Fruit fly (Drosophila melanogaster): Measurements from ENCODE around the gene betaTub97EF.

The betaTub97EF gene

dm6 chr3R:27948421-27948906 lies 39.7 kb downstream of the betaTub97EF start, which contains the start of gene Gp93 (continued):
- TF ChIP-seq az2 (GFP tag; optimal IDR thresholded peaks at IDR 0.05) (peak; percentile 66), Trl (optimal IDR thresholded peaks at IDR 0.05) (no peak), Trl (GFP tag; optimal IDR thresholded peaks at IDR 0.05) (no peak), CG4282 (GFP tag; optimal IDR thresholded peaks at IDR 0.05) (no peak), Jarid2 (GFP tag; optimal IDR thresholded peaks at IDR 0.05) (peak; percentile 72), danr (GFP tag; IDR thresholded peaks at IDR 0.05) (peak; percentile 48; the same call in 1 of the 2 replicates), CG2712 (tag; optimal IDR thresholded peaks at IDR 0.05) (peak; percentile 74), jumu (GFP tag; optimal IDR thresholded peaks at IDR 0.05) (no peak), CG8388 (GFP tag; optimal IDR thresholded peaks at IDR 0.05) (peak; percentile 31), slbo (GFP tag; IDR thresholded peaks at IDR 0.05) (peak; percentile 86), dan (GFP tag; IDR thresholded peaks at IDR 0.05) (no peak), peb (GFP tag; IDR thresholded peaks at IDR 0.05) (no peak), ac (GFP tag; optimal IDR thresholded peaks at IDR 0.05) (no peak), crp (GFP tag; optimal IDR thresholded peaks at IDR 0.05) (no peak), Hey (tag; optimal IDR thresholded peaks at IDR 0.05) (no peak), CG14014 (GFP tag; IDR thresholded peaks at IDR 0.05) (peak; percentile 69), CG15269 (tag; optimal IDR thresholded peaks at IDR 0.05) (no peak), CG3065 (GFP tag; optimal IDR thresholded peaks at IDR 0.05) (no peak), Fer3 (tag; optimal IDR thresholded peaks at IDR 0.05) (peak; percentile 58), Vsx1 (GFP tag; optimal IDR thresholded peaks at IDR 0.05) (no peak), CG15479 (GFP tag; optimal IDR thresholded peaks at IDR 0.05) (no peak), cg (GFP tag; optimal IDR thresholded peaks at IDR 0.05) (no peak), CG15011 (GFP tag; optimal IDR thresholded peaks at IDR 0.05) (no peak), CG31224 (GFP tag; IDR thresholded peaks at IDR 0.05) (peak; percentile 47; the same call in 1 of the 2 replicates), jigr1 (GFP tag; IDR thresholded peaks at IDR 0.05) (no peak), CG32767 (GFP tag; IDR thresholded peaks at IDR 0.05) (no peak; the same call in 1 of the 2 replicates), luna (GFP tag; optimal IDR thresholded peaks at IDR 0.05) (no peak), Scr (GFP tag; IDR thresholded peaks at IDR 0.05; ENCODE audit: partially characterized antibody) (peak; percentile 30; the same call in 1 of the 2 replicates), CG3281 (GFP tag; optimal IDR thresholded peaks at IDR 0.05) (peak; percentile 48), Hr39 (optimal IDR thresholded peaks at IDR 0.05) (no peak), lola (GFP tag; optimal IDR thresholded peaks at IDR 0.05) (peak in 1 of 3 experiments; percentile 62), CG6272 (GFP tag; IDR thresholded peaks at IDR 0.05) (peak; percentile 40; the same call in 1 of the 2 replicates), CG11456 (GFP tag; IDR thresholded peaks at IDR 0.05) (0 out of 3 replicates have a peak, but pooled peaks have one; percentile 43), CG12391 (tag; optimal IDR thresholded peaks at IDR 0.05) (peak; percentile 71), shn (GFP tag; optimal IDR thresholded peaks at IDR 0.05) (no peak), nerfin-1 (tag; optimal IDR thresholded peaks at IDR 0.05) (no peak), cato (GFP tag; optimal IDR thresholded peaks at IDR 0.05; ENCODE audit: borderline replicate concordance) (peak; percentile 3), CG11247 (GFP tag; IDR thresholded peaks at IDR 0.05) (peak; percentile 64), chinmo (GFP tag; IDR thresholded peaks at IDR 0.05; ENCODE audit: partially characterized antibody) (peak; percentile 60; the same call in 1 of the 4 replicates), CG18764 (GFP tag; optimal IDR thresholded peaks at IDR 0.05) (no peak), zf30C (GFP tag; optimal IDR thresholded peaks at IDR 0.05) (no peak), run (tag; optimal IDR thresholded peaks at IDR 0.05) (no peak), Eip74EF (GFP tag; optimal IDR thresholded peaks at IDR 0.05) (no peak), CG3838 (GFP tag; optimal IDR thresholded peaks at IDR 0.05) (no peak), D19A (tag; optimal IDR thresholded peaks at IDR 0.05) (no peak), sens-2 (GFP tag; IDR thresholded peaks at IDR 0.05) (no peak; the same call in 1 of the 2 replicates), fru (optimal IDR thresholded peaks at IDR 0.05) (no peak), mld (GFP tag; IDR thresholded peaks at IDR 0.05; ENCODE audit: partially characterized antibody) (no peak), lilli (GFP tag; optimal IDR thresholded peaks at IDR 0.05) (peak; percentile 66), CG4328 (GFP tag; optimal IDR thresholded peaks at IDR 0.05) (peak; percentile 45), crc (GFP tag; optimal IDR thresholded peaks at IDR 0.05) (no peak)
